Worm (Caenorhabditis elegans) whole organism, L1 larva: ENCODE measurements around the gene msp-113.

Experiments used
- aly-2 ChIP-seq: fragments of 150-350 bp; optimal IDR thresholded peaks from 2 replicates; lab custom pipeline; 2014; ENCODE audit warnings: missing biosample characterization, missing genetic modification characterization
- ceh-82 ChIP-seq, 3 experiments: fragments of 150-350 bp in 1 of 3; sonication (generic microtip) in 2 of 3; optimal IDR thresholded peaks; 2 replicates each; lab custom pipeline; 2014 to 2017; ENCODE audit warnings: missing biosample characterization in 3 of 3, missing genetic modification characterization in 3 of 3
- egl-27 ChIP-seq, 2 experiments: fragments of 150-350 bp in 1 of 2; sonication (generic microtip); optimal IDR thresholded peaks; 3 replicates each; lab custom pipeline; 2017 to 2018; ENCODE audit warnings: missing biosample characterization in 2 of 2, missing genetic modification characterization in 2 of 2, missing genetic modification reagents in 2 of 2
- elt-3 ChIP-seq, 6 experiments: fragments of 150-350 bp in 1 of 6; sonication (generic microtip); optimal IDR thresholded peaks; 2 replicates each; lab custom pipeline; 2017 to 2018; ENCODE audit warnings: missing biosample characterization in 6 of 6, missing genetic modification characterization in 6 of 6, inconsistent platforms in 1 of 6
- fkh-8 ChIP-seq: sonication (generic microtip); optimal IDR thresholded peaks from 2 replicates; lab custom pipeline; 2016; ENCODE audit warnings: mild to moderate bottlenecking, missing genetic modification characterization, missing compliant biosample characterization
- lin-13 ChIP-seq: fragments of 150-350 bp; optimal IDR thresholded peaks from 2 replicates; lab custom pipeline; 2014; ENCODE audit warnings: missing biosample characterization, missing genetic modification reagents, missing genetic modification characterization
- lin-39 ChIP-seq: fragments of 150-350 bp; optimal IDR thresholded peaks from 2 replicates; lab custom pipeline; 2014; ENCODE audit warnings: missing biosample characterization, missing genetic modification reagents, missing genetic modification characterization
- skn-1 ChIP-seq: fragments of 150-350 bp; optimal IDR thresholded peaks from 2 replicates; lab custom pipeline; 2014; ENCODE audit warnings: missing biosample characterization, missing genetic modification characterization
- unc-130 ChIP-seq: fragments of 150-350 bp; optimal IDR thresholded peaks from 2 replicates; lab custom pipeline; 2017; ENCODE audit warnings: missing biosample characterization, missing genetic modification characterization, inconsistent platforms

DNA sequence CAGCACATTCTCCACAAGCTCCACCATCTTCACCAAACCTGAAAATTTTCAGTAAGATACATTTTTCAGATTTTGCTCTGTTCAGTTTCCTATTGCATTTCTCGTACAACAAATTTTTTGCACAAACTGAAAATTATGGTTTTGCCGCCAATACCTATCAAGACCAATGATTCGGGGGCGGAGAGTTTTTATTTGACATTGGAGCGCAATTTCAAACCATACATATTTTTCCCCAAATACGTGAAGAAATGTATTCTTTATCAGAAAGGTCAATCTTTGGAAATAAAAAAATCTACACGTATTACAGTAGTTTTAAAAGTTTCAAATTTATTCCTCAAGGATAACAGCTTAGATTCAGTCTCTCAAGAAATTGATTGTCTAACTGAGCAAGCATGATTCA is 31.3 kb upstream of the msp-113 start, which contains the start of gene F36H12.5:
- TF ChIP-seq ceh-82 (tag; optimal IDR thresholded peaks at IDR 0.05; lab: Kevin White, UChicago) = no peak
- no peak for TF ChIP-seq lin-13 (GFP tag; lab: Kevin White, UChicago)
- TF ChIP-seq skn-1 = no peak
- no peak for TF ChIP-seq aly-2 (tag; lab: Kevin White, UChicago)
- TF ChIP-seq lin-39 (tag; lab: Kevin White, UChicago) = no peak
- TF ChIP-seq unc-130 (tag; lab: Kevin White, UChicago) = no peak
- no peak for TF ChIP-seq elt-3 (tag; optimal IDR thresholded peaks at IDR 0.05; lab: Kevin White, UChicago)
- TF ChIP-seq fkh-8 (tag; lab: Kevin White, UChicago) = no peak
- no peak for TF ChIP-seq egl-27 (tag; optimal IDR thresholded peaks at IDR 0.05; lab: Kevin White, UChicago)
